Fruit fly (Drosophila melanogaster) whole organism, embryonic: Measurements from ENCODE around the gene Top3alpha.

ENCODE experiments used
- B-H1 ChIP-seq: fragments of 200-800 bp; sonication (Bioruptor generic); IDR thresholded peaks from 3 replicates; pipeline ENCODE4 v1.3.6; 2022; ENCODE audit warnings: missing biosample characterization, missing genetic modification characterization
- CG10267 ChIP-seq: fragments of 200-800 bp; sonication (Bioruptor generic); optimal IDR thresholded peaks from 2 replicates; lab custom pipeline; 2018; ENCODE audit warnings: missing biosample characterization, mild to moderate bottlenecking, missing genetic modification characterization, moderate library complexity
- CG10565 ChIP-seq: fragments of 200-800 bp; sonication (Bioruptor generic); optimal IDR thresholded peaks from 3 replicates; lab custom pipeline; 2016; ENCODE audit warnings: missing biosample characterization, mild to moderate bottlenecking, missing genetic modification characterization
- CG11093 ChIP-seq: fragments of 200-800 bp; sonication (Bioruptor generic); IDR thresholded peaks from 3 replicates; pipeline ENCODE4 v1.3.6; 2022; ENCODE audit warnings: missing biosample characterization, missing genetic modification characterization
- CG12236 ChIP-seq: fragments of 200-800 bp; sonication (Bioruptor generic); optimal IDR thresholded peaks from 2 replicates; lab custom pipeline; 2016; ENCODE audit warnings: missing biosample characterization, missing genetic modification characterization
- CG12299 ChIP-seq: fragments of 200-800 bp; sonication (Bioruptor generic); optimal IDR thresholded peaks from 2 replicates; lab custom pipeline; 2018; ENCODE audit warnings: missing biosample characterization, mild to moderate bottlenecking, missing genetic modification characterization
- CG14860 ChIP-seq: fragments of 200-800 bp; sonication (Bioruptor generic); IDR thresholded peaks from 3 replicates; pipeline ENCODE4 v1.3.6; 2022; ENCODE audit warnings: missing biosample characterization, missing genetic modification characterization; ENCODE audit not compliant: partially characterized antibody
- CG1603 ChIP-seq: fragments of 200-800 bp; sonication (Bioruptor generic); optimal IDR thresholded peaks from 2 replicates; lab custom pipeline; 2019; ENCODE audit warnings: missing biosample characterization, mild to moderate bottlenecking, missing genetic modification characterization, moderate library complexity
- CG17361 ChIP-seq: fragments of 200-800 bp; sonication (Bioruptor generic); IDR thresholded peaks from 3 replicates; pipeline ENCODE4 v1.3.6; 2022; ENCODE audit warnings: missing biosample characterization, missing genetic modification characterization
- CG17568 ChIP-seq: fragments of 200-800 bp; sonication (Bioruptor generic); optimal IDR thresholded peaks from 2 replicates; lab custom pipeline; 2018; ENCODE audit warnings: missing biosample characterization, mild to moderate bottlenecking, missing genetic modification characterization, moderate library complexity
- CG31441 ChIP-seq: fragments of 200-800 bp; sonication (Bioruptor generic); IDR thresholded peaks from 2 replicates; pipeline ENCODE4 v1.3.6; 2022; ENCODE audit warnings: missing biosample characterization, missing genetic modification characterization
- CG3407 ChIP-seq: fragments of 200-800 bp; sonication (Bioruptor generic); optimal IDR thresholded peaks from 2 replicates; lab custom pipeline; 2018; ENCODE audit warnings: missing biosample characterization, mild to moderate bottlenecking, missing genetic modification characterization
- CG34422 ChIP-seq: fragments of 200-800 bp; sonication (Bioruptor generic); IDR thresholded peaks from 3 replicates; pipeline ENCODE4 v1.3.6; 2022; ENCODE audit warnings: missing biosample characterization, missing genetic modification characterization
- CG4328 ChIP-seq: fragments of 200-800 bp; sonication (Bioruptor generic); optimal IDR thresholded peaks from 3 replicates; lab custom pipeline; 2017; ENCODE audit warnings: missing biosample characterization, missing genetic modification reagents, missing genetic modification characterization
- CG4730 ChIP-seq: fragments of 200-800 bp; sonication (Bioruptor generic); IDR thresholded peaks from 2 replicates; pipeline ENCODE4 v1.3.6; 2022; ENCODE audit warnings: missing biosample characterization, missing genetic modification characterization
- CG7987 ChIP-seq: fragments of 200-800 bp; sonication (Bioruptor generic); optimal IDR thresholded peaks from 2 replicates; lab custom pipeline; 2018; ENCODE audit warnings: missing biosample characterization, mild to moderate bottlenecking, missing genetic modification characterization, moderate library complexity
- CG9932 ChIP-seq: fragments of 200-800 bp; sonication (Bioruptor generic); IDR thresholded peaks from 2 replicates; pipeline ENCODE4 v1.3.6; 2022; ENCODE audit warnings: missing biosample characterization, missing genetic modification characterization
- CHES-1-like ChIP-seq: fragments of 200-800 bp; sonication (Bioruptor generic); optimal IDR thresholded peaks from 2 replicates; lab custom pipeline; 2016; ENCODE audit warnings: missing biosample characterization, missing genetic modification characterization
- CoRest ChIP-seq: fragments of 200-800 bp; sonication (Bioruptor generic); optimal IDR thresholded peaks from 3 replicates; lab custom pipeline; 2018; ENCODE audit warnings: missing biosample characterization, mild to moderate bottlenecking, missing genetic modification characterization, moderate library complexity
- D19B ChIP-seq: fragments of 200-800 bp; sonication (Bioruptor generic); optimal IDR thresholded peaks from 2 replicates; lab custom pipeline; 2017; ENCODE audit warnings: missing biosample characterization, mild to moderate bottlenecking, missing genetic modification characterization
- Dad ChIP-seq: fragments of 200-800 bp; sonication (Bioruptor generic); optimal IDR thresholded peaks from 3 replicates; lab custom pipeline; 2016; ENCODE audit warnings: missing biosample characterization, missing genetic modification characterization
- Dip3 ChIP-seq: fragments of 200-800 bp; sonication (Bioruptor generic); optimal IDR thresholded peaks from 3 replicates; lab custom pipeline; 2016; ENCODE audit warnings: missing biosample characterization, missing genetic modification characterization
- H2.0 ChIP-seq: fragments of 200-800 bp; sonication (Bioruptor generic); IDR thresholded peaks from 2 replicates; pipeline ENCODE4 v1.3.6; 2022; ENCODE audit warnings: missing biosample characterization, missing genetic modification characterization
- Hr51 ChIP-seq, 2 experiments: fragments of 200-800 bp; sonication (Bioruptor generic); optimal IDR thresholded peaks; 2 replicates in 1 of 2; 3 replicates in 1 of 2; lab custom pipeline; 2016 to 2018; ENCODE audit warnings: missing biosample characterization in 2 of 2, missing genetic modification characterization in 2 of 2, mild to moderate bottlenecking in 1 of 2, moderate library complexity in 1 of 2
- Jarid2 ChIP-seq: fragments of 200-800 bp; sonication (Bioruptor generic); optimal IDR thresholded peaks from 3 replicates; lab custom pipeline; 2017; ENCODE audit warnings: mild to moderate bottlenecking, missing biosample characterization, missing genetic modification reagents, missing genetic modification characterization
- Lim3 ChIP-seq: fragments of 200-800 bp; sonication (Bioruptor generic); IDR thresholded peaks from 2 replicates; pipeline ENCODE4 v1.3.6; 2022; ENCODE audit warnings: missing biosample characterization, missing genetic modification characterization
- Med ChIP-seq: fragments of 200-800 bp; sonication (Bioruptor generic); peaks from one replicate; lab custom pipeline; 2016; ENCODE audit warnings: missing biosample characterization, missing genetic modification characterization, mild to moderate bottlenecking, inconsistent platforms, moderate library complexity
- Myb ChIP-seq: fragments of 200-800 bp; sonication (Bioruptor generic); optimal IDR thresholded peaks from 2 replicates; lab custom pipeline; 2016; ENCODE audit warnings: missing biosample characterization, missing genetic modification characterization
- Sox100B ChIP-seq: fragments of 200-800 bp; sonication (Bioruptor generic); optimal IDR thresholded peaks from 3 replicates; lab custom pipeline; 2018; ENCODE audit warnings: missing biosample characterization, mild to moderate bottlenecking, missing genetic modification characterization
- Sox102F ChIP-seq: fragments of 200-800 bp; sonication (Bioruptor generic); optimal IDR thresholded peaks from 2 replicates; lab custom pipeline; 2018; ENCODE audit warnings: missing biosample characterization, mild to moderate bottlenecking, missing genetic modification characterization, moderate library complexity
- Vsx1 ChIP-seq: fragments of 200-800 bp; sonication (Bioruptor generic); optimal IDR thresholded peaks from 2 replicates; lab custom pipeline; 2017; ENCODE audit warnings: missing biosample characterization, mild to moderate bottlenecking, missing genetic modification characterization, missing genetic modification reagents
- ac ChIP-seq: fragments of 200-800 bp; sonication (Bioruptor generic); optimal IDR thresholded peaks from 3 replicates; lab custom pipeline; 2017; ENCODE audit warnings: missing biosample characterization, mild to moderate bottlenecking, missing genetic modification characterization
- cas ChIP-seq: fragments of 200-800 bp; sonication (Bioruptor generic); IDR thresholded peaks from 2 replicates; pipeline ENCODE4 v1.3.6; 2022; ENCODE audit warnings: missing biosample characterization, missing genetic modification characterization
- ci ChIP-seq: fragments of 200-800 bp; sonication (Bioruptor generic); IDR thresholded peaks from 3 replicates; pipeline ENCODE4 v1.3.6; 2022; ENCODE audit warnings: missing biosample characterization, missing genetic modification characterization
- da ChIP-seq: fragments of 200-800 bp; sonication (Bioruptor generic); optimal IDR thresholded peaks from 2 replicates; lab custom pipeline; 2016; ENCODE audit warnings: missing biosample characterization, missing genetic modification characterization
- emc ChIP-seq: fragments of 200-800 bp; sonication (Bioruptor generic); optimal IDR thresholded peaks from 2 replicates; lab custom pipeline; 2016; ENCODE audit warnings: missing biosample characterization, missing genetic modification characterization
- ewg ChIP-seq: fragments of 200-800 bp; sonication (Bioruptor generic); optimal IDR thresholded peaks from 3 replicates; lab custom pipeline; 2017; ENCODE audit warnings: mild to moderate bottlenecking, missing biosample characterization, missing genetic modification reagents, missing genetic modification characterization
- fd3F ChIP-seq: fragments of 200-800 bp; sonication (Bioruptor generic); optimal IDR thresholded peaks from 2 replicates; lab custom pipeline; 2018; ENCODE audit warnings: missing biosample characterization, mild to moderate bottlenecking, missing genetic modification characterization, moderate library complexity
- ftz-f1 ChIP-seq: fragments of 200-800 bp; sonication (Bioruptor generic); optimal IDR thresholded peaks from 2 replicates; lab custom pipeline; 2016; ENCODE audit warnings: missing biosample characterization, missing genetic modification characterization
- gce ChIP-seq: fragments of 200-800 bp; sonication (Bioruptor generic); IDR thresholded peaks from 3 replicates; pipeline ENCODE4 v1.3.6; 2022; ENCODE audit warnings: missing biosample characterization, missing genetic modification characterization
- gfzf ChIP-seq: fragments of 200-800 bp; sonication (Bioruptor generic); optimal IDR thresholded peaks from 2 replicates; lab custom pipeline; 2016; ENCODE audit warnings: missing biosample characterization, mild to moderate bottlenecking, missing genetic modification characterization, moderate library complexity
- gro ChIP-seq: fragments of 200-800 bp; sonication (Bioruptor generic); optimal IDR thresholded peaks from 2 replicates; lab custom pipeline; 2016; ENCODE audit warnings: missing biosample characterization, missing genetic modification characterization
- her ChIP-seq: fragments of 200-800 bp; sonication (Bioruptor generic); optimal IDR thresholded peaks from 2 replicates; lab custom pipeline; 2016; ENCODE audit warnings: missing biosample characterization, missing genetic modification characterization
- lmd ChIP-seq: fragments of 200-800 bp; sonication (Bioruptor generic); IDR thresholded peaks from 2 replicates; pipeline ENCODE4 v1.3.6; 2022; ENCODE audit warnings: missing biosample characterization, missing genetic modification characterization
- pb ChIP-seq: fragments of 200-800 bp; sonication (Bioruptor generic); optimal IDR thresholded peaks from 3 replicates; lab custom pipeline; 2016; ENCODE audit warnings: missing biosample characterization, missing genetic modification characterization
- peb ChIP-seq: fragments of 200-800 bp; sonication (Bioruptor generic); IDR thresholded peaks from 2 replicates; pipeline ENCODE4 v1.3.6; 2022; ENCODE audit warnings: missing biosample characterization, missing genetic modification characterization
- repo ChIP-seq: fragments of 200-800 bp; sonication (Bioruptor generic); optimal IDR thresholded peaks from 2 replicates; lab custom pipeline; 2016; ENCODE audit warnings: missing biosample characterization, missing genetic modification characterization
- row ChIP-seq: fragments of 200-800 bp; sonication (Bioruptor generic); IDR thresholded peaks from 3 replicates; pipeline ENCODE4 v1.3.6; 2022; ENCODE audit warnings: missing biosample characterization, missing genetic modification characterization
- scrt ChIP-seq: fragments of 200-800 bp; sonication (Bioruptor generic); optimal IDR thresholded peaks from 2 replicates; lab custom pipeline; 2018; ENCODE audit warnings: missing biosample characterization, mild to moderate bottlenecking, missing genetic modification characterization, moderate library complexity
- so ChIP-seq: fragments of 200-800 bp; sonication (Bioruptor generic); IDR thresholded peaks from 3 replicates; pipeline ENCODE4 v1.3.6; 2022; ENCODE audit warnings: missing biosample characterization, missing genetic modification characterization
- sug ChIP-seq: fragments of 200-800 bp; optimal IDR thresholded peaks from 2 replicates; lab custom pipeline; 2019; ENCODE audit warnings: missing biosample characterization, mild to moderate bottlenecking, missing genetic modification characterization, moderate library complexity
- toy ChIP-seq: fragments of 200-800 bp; sonication (Bioruptor generic); IDR thresholded peaks from 2 replicates; pipeline ENCODE4 v1.3.6; 2022; ENCODE audit warnings: missing biosample characterization, missing genetic modification characterization

Gene Top3alpha

dm6 chr2L:19453381-19453780 lies 44.6 kb upstream of the Top3alpha start, which contains the start of gene Top2 (continued):
- TF ChIP-seq CG14860 (GFP tag; lab: Robert Waterston, UW) (peak; percentile 77), repo (GFP tag; lab: Kevin White, UChicago) (peak; percentile 7), CG17568 (GFP tag; lab: Kevin White, UChicago) (no peak), gro (GFP tag; lab: Kevin White, UChicago) (peak; percentile 61), Sox100B (GFP tag; lab: Kevin White, UChicago) (no peak), Vsx1 (GFP tag; lab: Kevin White, UChicago) (no peak), B-H1 (GFP tag; lab: Robert Waterston, UW) (no peak), gce (no peak), cas (no peak), so (no peak; the same call in 2 of the 3 replicates), her (GFP tag; lab: Kevin White, UChicago) (peak; percentile 73), ci (peak; percentile 34; the same call in 1 of the 3 replicates), row (GFP tag; lab: Robert Waterston, UW) (peak; percentile 81), CG7987 (peak; percentile 72), ac (GFP tag; lab: Kevin White, UChicago) (no peak), lmd (GFP tag; lab: Robert Waterston, UW) (no peak), CG10267 (tag; lab: Kevin White, UChicago) (peak; percentile 90), H2.0 (GFP tag; lab: Robert Waterston, UW) (no peak), CG3407 (no peak), Dip3 (GFP tag; lab: Kevin White, UChicago) (peak; percentile 22), CG17361 (GFP tag; lab: Robert Waterston, UW) (no peak), da (GFP tag; lab: Kevin White, UChicago) (no peak), gfzf (GFP tag; lab: Kevin White, UChicago) (peak; percentile 61), scrt (GFP tag; lab: Kevin White, UChicago) (peak; percentile 65), CG12236 (GFP tag; lab: Kevin White, UChicago) (no peak), fd3F (GFP tag; lab: Kevin White, UChicago) (no peak), CHES-1-like (GFP tag; lab: Kevin White, UChicago) (peak; percentile 67), CG12299 (tag; lab: Kevin White, UChicago) (no peak), CG1603 (peak; percentile 94), CG4328 (GFP tag; lab: Kevin White, UChicago) (no peak), CG4730 (GFP tag; lab: Robert Waterston, UW) (no peak), sug (peak; percentile 38), CG11093 (GFP tag; lab: Robert Waterston, UW) (no peak), Sox102F (GFP tag; lab: Kevin White, UChicago) (no peak), pb (GFP tag; lab: Kevin White, UChicago) (peak; percentile 37), D19B (GFP tag; lab: Kevin White, UChicago) (no peak), CG31441 (GFP tag; lab: Robert Waterston, UW) (peak; percentile 99), Dad (GFP tag; lab: Kevin White, UChicago) (peak; percentile 3), Myb (GFP tag; lab: Kevin White, UChicago) (peak; percentile 89), Jarid2 (no peak), Hr51 (GFP tag; optimal IDR thresholded peaks at IDR 0.05; lab: Kevin White, UChicago) (peak in 1 of 2 experiments; percentile 48), Med (GFP tag; lab: Kevin White, UChicago) (peak; percentile 92), Lim3 (GFP tag; lab: Robert Waterston, UW) (no peak), CG34422 (GFP tag; lab: Robert Waterston, UW) (0 out of 3 replicates have a peak, but pooled peaks have one; percentile 8), toy (GFP tag; lab: Robert Waterston, UW) (no peak), emc (no peak), ewg (GFP tag; lab: Kevin White, UChicago) (peak; percentile 43), peb (no peak), CoRest (tag; lab: Kevin White, UChicago) (peak; percentile 69), CG10565 (GFP tag; lab: Kevin White, UChicago) (no peak), ftz-f1 (GFP tag; lab: Kevin White, UChicago) (peak; percentile 65), CG9932 (GFP tag; lab: Robert Waterston, UW) (peak; percentile 67)
